Worm (Caenorhabditis elegans): ENCODE measurements around the gene F36H9.4.

F36H9.4 gene

DNA sequence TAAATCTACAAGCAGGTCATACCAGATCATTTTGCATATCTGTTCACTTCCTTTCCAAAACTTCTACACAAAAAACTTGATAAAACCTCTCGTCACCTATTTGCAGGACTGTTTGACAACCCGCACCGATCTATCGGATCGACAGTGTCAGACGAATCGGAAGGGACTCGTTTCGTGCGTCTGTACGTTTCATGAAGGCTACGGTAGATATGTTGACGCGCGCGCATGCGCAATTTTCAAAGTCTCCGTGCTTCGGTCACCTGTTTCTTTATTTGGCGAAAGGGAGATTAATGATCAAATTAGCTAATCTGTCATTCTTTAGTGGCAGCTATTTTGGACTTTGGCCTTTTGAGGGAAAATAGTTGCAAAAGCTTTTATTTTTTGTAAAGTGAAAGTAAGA lies 10.5 kb upstream of the F36H9.4 start:
- TF ChIP-seq ceh-14 (tag; optimal IDR thresholded peaks at IDR 0.05), result no peak
- TF ChIP-seq nfya-1 (tag; optimal IDR thresholded peaks at IDR 0.05), result no peak
- TF ChIP-seq ceh-31 (tag; optimal IDR thresholded peaks at IDR 0.05), result no peak
- no peak for TF ChIP-seq nhr-232 (tag; optimal IDR thresholded peaks at IDR 0.05)
- TF ChIP-seq tbx-2 (tag; optimal IDR thresholded peaks at IDR 0.05), result no peak
- TF ChIP-seq sox-2 (GFP tag; IDR thresholded peaks at IDR 0.05), result no peak
- TF ChIP-seq elt-4 (tag; optimal IDR thresholded peaks at IDR 0.05), result no peak
- TF ChIP-seq che-1 (tag; optimal IDR thresholded peaks at IDR 0.05), result no peak
- no peak for TF ChIP-seq ahr-1 (tag; optimal IDR thresholded peaks at IDR 0.05)
- no peak for TF ChIP-seq unc-42 (tag; optimal IDR thresholded peaks at IDR 0.05)
- TF ChIP-seq pqm-1 (tag; optimal IDR thresholded peaks at IDR 0.05), result no peak

DNA sequence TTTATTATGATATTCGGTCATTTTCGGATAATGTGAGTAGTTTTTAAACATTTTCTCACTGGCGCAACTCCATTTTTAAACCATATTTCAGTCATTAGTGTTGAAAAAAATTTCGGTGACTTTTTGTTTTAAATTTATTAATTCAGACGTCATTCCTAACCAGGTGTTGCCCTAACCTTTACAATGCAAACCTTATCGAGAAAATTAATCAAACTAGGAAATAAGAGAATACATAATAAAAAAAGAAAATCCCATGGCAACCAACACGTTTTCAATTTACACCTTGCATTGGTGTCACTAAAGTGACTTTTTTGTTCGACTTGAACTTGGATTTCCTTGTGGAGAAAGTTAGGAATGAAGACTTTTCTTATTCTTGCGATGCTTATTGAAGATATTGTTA lies 9.1 kb upstream of the F36H9.4 start, which contains the start of gene F36H9.2:
Gene F36H9.2 (plus strand): TSS at position 301 of the 400 bp plus-strand sequence.
- TF ChIP-seq ceh-2 (tag; optimal IDR thresholded peaks at IDR 0.05), result no peak

DNA sequence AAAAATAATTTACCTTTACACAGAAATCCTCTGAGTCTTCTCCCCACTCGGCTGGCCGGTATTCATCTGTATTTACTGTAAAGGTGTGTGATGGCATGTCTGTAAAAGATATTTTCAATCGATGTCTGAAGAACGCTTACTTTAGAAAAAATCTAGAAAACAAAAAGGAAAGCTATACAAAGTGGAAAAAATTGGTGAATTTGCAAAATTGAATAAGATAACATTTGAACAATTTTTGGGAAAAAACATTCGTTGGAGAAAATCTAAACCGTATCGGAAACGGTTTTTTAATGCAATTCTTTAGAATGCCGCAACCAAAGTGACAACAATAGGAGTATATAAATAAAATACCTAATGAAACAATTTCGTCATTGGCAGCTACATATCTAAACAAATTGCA lies 2.9 kb upstream of the F36H9.4 start, which contains the start of gene F36H9.5:
Gene F36H9.5 (minus strand): TSS at position 101 of the 400 bp plus-strand sequence.
- no peak for TF ChIP-seq pqm-1 (tag; optimal IDR thresholded peaks at IDR 0.05)
- TF ChIP-seq zip-5 (tag; optimal IDR thresholded peaks at IDR 0.05), result no peak
- no peak for TF ChIP-seq pros-1 (tag; optimal IDR thresholded peaks at IDR 0.05)

DNA sequence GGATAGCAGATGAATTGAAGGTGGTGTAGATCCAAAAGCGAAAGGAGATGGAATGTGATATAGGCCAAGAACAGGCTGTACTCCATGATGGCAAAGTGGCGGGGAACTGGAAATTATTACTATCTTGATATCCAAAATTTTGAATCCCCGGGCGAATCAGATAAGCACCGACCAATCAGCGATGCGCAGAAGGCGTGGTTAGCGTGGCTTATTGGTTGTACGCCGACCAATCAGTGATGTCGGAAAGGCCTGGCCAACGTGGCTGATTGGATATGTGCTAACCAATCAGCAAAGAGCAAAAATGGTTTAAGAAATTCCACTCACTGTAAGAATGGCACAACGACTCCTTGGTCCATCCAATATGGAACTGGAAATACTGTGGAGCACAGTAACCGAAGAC lies 958 bp upstream of the F36H9.4 start:
- TF ChIP-seq lin-11 (tag; optimal IDR thresholded peaks at IDR 0.05) (no peak), ceh-14 (tag; optimal IDR thresholded peaks at IDR 0.05) (no peak), F13H6.1 (tag; optimal IDR thresholded peaks at IDR 0.05) (no peak), ceh-30 (tag; optimal IDR thresholded peaks at IDR 0.05) (no peak), fkh-10 (GFP tag; optimal IDR thresholded peaks at IDR 0.05) (no peak), nfya-1 (tag; optimal IDR thresholded peaks at IDR 0.05) (peak; percentile 85), hlh-15 (tag; optimal IDR thresholded peaks at IDR 0.05) (no peak)

DNA sequence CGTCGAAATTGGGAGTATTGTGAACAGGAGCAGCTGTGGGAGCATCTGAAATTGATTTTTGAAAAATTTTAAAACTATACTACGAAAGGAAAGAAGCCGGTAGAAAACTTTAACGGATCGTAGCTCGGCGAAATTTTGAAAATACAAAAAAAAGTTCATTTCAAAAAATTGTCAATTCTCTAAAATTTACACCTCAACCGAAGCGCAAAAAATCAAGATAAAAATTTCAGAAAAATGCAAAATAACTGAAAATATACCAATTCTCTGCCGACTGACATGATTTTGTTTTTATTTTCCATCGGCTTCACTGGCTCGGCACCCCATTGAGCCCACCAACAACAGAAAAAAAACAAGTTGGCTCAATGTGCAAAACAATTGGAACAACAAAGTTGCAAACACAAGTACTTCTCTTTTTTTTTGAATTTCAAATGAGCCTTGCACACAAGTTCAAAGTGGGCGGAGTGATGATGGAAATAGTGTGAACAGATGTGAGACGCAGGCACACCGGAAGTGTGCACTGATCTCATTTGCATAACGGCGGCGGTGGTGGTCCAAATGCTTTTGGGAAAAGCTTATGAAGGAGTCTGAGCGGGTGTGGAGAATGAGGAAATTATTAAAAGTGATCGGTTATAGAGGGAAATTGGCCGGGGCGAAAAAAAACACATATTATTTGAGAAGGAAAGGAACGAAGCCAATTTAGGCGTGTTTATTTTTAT lies 4.0 kb downstream of the F36H9.4 start, which contains the start of gene F36H9.7:
Gene F36H9.7 (minus strand): TSS at position 51 of the 716 bp plus-strand sequence.
- TF ChIP-seq dmd-4 (tag; optimal IDR thresholded peaks at IDR 0.05; ENCODE audit: borderline replicate concordance), result no peak
- TF ChIP-seq unc-42 (tag; optimal IDR thresholded peaks at IDR 0.05), result peak; percentile 57

DNA sequence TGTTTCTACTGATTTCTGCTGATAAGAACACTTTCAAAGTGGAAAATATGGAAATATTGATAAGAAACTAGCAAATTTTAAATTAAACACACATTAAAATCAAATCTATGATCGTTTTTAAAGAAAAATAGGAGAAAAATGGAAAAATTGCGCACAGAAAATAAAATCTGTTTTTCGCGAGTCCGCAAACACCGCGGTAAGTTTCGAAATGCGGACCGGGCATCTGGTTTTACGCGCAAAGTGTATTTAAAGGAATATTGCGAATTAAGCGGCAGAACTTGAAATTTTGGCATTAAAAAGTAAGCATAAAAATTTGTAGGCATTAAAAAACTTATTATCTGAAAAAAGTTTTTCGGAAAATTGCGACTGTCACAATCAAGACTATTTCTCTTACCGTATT lies 5.9 kb downstream of the F36H9.4 start:
- TF ChIP-seq elt-4 (tag; optimal IDR thresholded peaks at IDR 0.05) (no peak), fkh-10 (GFP tag; optimal IDR thresholded peaks at IDR 0.05) (no peak), F13H6.1 (tag; optimal IDR thresholded peaks at IDR 0.05) (no peak), lim-6 (tag; optimal IDR thresholded peaks at IDR 0.05) (no peak), zip-5 (tag; optimal IDR thresholded peaks at IDR 0.05) (no peak), madf-2 (tag; optimal IDR thresholded peaks at IDR 0.05) (no peak), tbx-2 (tag; optimal IDR thresholded peaks at IDR 0.05) (no peak), nfya-1 (tag; optimal IDR thresholded peaks at IDR 0.05) (no peak), ceh-45 (GFP tag; IDR thresholded peaks at IDR 0.05) (no peak), che-1 (tag; optimal IDR thresholded peaks at IDR 0.05) (no peak), ceh-22 (tag; optimal IDR thresholded peaks at IDR 0.05) (no peak), Y22D7AL.16 (tag; optimal IDR thresholded peaks at IDR 0.05) (no peak), ceh-6 (GFP tag; optimal IDR thresholded peaks at IDR 0.05) (no peak), ceh-30 (tag; optimal IDR thresholded peaks at IDR 0.05) (no peak)

DNA sequence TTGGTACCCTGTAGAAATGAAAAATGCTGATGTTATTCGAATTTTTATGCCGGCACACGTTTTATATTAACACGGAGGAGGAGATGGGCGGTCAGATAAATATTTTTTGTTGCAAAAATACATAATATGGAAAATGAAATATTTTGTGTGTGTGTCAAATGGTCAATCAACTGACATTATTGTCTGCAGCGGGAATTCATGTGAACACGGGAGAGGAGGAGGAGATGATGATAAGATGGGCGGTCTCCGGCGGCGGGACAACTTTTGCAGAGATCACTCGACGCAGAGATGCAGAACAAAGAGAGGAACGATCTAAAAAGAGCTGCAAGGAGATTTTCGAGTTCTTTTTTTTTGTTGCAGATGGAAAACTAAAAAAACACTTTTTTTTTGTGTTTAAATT lies 7.3 kb downstream of the F36H9.4 start, which contains the start of gene dhs-13:
Gene dhs-13 (minus strand): TSS at position 8 of the 400 bp plus-strand sequence.
- TF ChIP-seq madf-2 (tag; optimal IDR thresholded peaks at IDR 0.05) (no peak), unc-55 (GFP tag; optimal IDR thresholded peaks at IDR 0.05) (peak; percentile 21)
